Fruit fly (Drosophila melanogaster) whole organism, embryonic: ENCODE results near the gene Vinc.

Experiments
- B-H1 ChIP-seq: fragments of 200-800 bp; sonication (Bioruptor generic); IDR thresholded peaks from 3 replicates; pipeline ENCODE4 v1.3.6; 2022; ENCODE audit warnings: missing biosample characterization, missing genetic modification characterization
- CG10147 ChIP-seq: fragments of 200-800 bp; sonication (Bioruptor generic); optimal IDR thresholded peaks from 2 replicates; lab custom pipeline; 2019; ENCODE audit warnings: missing biosample characterization, mild to moderate bottlenecking, missing genetic modification characterization, moderate library complexity
- CG10209 ChIP-seq: fragments of 200-800 bp; sonication (Bioruptor generic); optimal IDR thresholded peaks from 3 replicates; lab custom pipeline; 2017; ENCODE audit warnings: missing biosample characterization, mild to moderate bottlenecking, missing genetic modification characterization, missing genetic modification reagents
- CG10462 ChIP-seq: fragments of 200-800 bp; sonication (Bioruptor generic); optimal IDR thresholded peaks from 2 replicates; lab custom pipeline; 2016; ENCODE audit warnings: missing biosample characterization, missing genetic modification characterization
- CG11696 ChIP-seq: fragments of 200-800 bp; sonication (Bioruptor generic); IDR thresholded peaks from 2 replicates; pipeline ENCODE4 v1.3.6; 2022; ENCODE audit warnings: missing biosample characterization, missing genetic modification characterization
- CG12071 ChIP-seq: fragments of 200-800 bp; sonication (Bioruptor generic); optimal IDR thresholded peaks from 3 replicates; lab custom pipeline; 2018; ENCODE audit warnings: missing biosample characterization, mild to moderate bottlenecking, missing genetic modification characterization
- CG12391 ChIP-seq: fragments of 200-800 bp; sonication (Bioruptor generic); optimal IDR thresholded peaks from 3 replicates; lab custom pipeline; 2018; ENCODE audit warnings: missing biosample characterization, mild to moderate bottlenecking, missing genetic modification characterization, moderate library complexity
- CG12659 ChIP-seq: fragments of 200-800 bp; sonication (Bioruptor generic); optimal IDR thresholded peaks from 3 replicates; lab custom pipeline; 2017; ENCODE audit warnings: mild to moderate bottlenecking, missing biosample characterization, missing genetic modification reagents, missing genetic modification characterization
- CG12769 ChIP-seq: fragments of 200-800 bp; sonication (Bioruptor generic); optimal IDR thresholded peaks from 2 replicates; lab custom pipeline; 2019; ENCODE audit warnings: missing biosample characterization, mild to moderate bottlenecking, missing genetic modification characterization, moderate library complexity
- CG12942 ChIP-seq: fragments of 200-800 bp; sonication (Bioruptor generic); optimal IDR thresholded peaks from 3 replicates; lab custom pipeline; 2016; ENCODE audit warnings: missing biosample characterization, missing genetic modification characterization
- CG13424 ChIP-seq: fragments of 200-800 bp; sonication (Bioruptor generic); optimal IDR thresholded peaks from 2 replicates; lab custom pipeline; 2019; ENCODE audit warnings: missing biosample characterization, mild to moderate bottlenecking, missing genetic modification characterization, moderate library complexity
- CG13775 ChIP-seq: fragments of 200-800 bp; sonication (Bioruptor generic); optimal IDR thresholded peaks from 3 replicates; lab custom pipeline; 2017; ENCODE audit warnings: missing biosample characterization, mild to moderate bottlenecking, missing genetic modification characterization
- CG1602 ChIP-seq: fragments of 200-800 bp; sonication (Bioruptor generic); optimal IDR thresholded peaks from 3 replicates; lab custom pipeline; 2016; ENCODE audit warnings: missing biosample characterization, missing genetic modification characterization
- CG1603 ChIP-seq: fragments of 200-800 bp; sonication (Bioruptor generic); optimal IDR thresholded peaks from 2 replicates; lab custom pipeline; 2019; ENCODE audit warnings: missing biosample characterization, mild to moderate bottlenecking, missing genetic modification characterization, moderate library complexity
- CG1792 ChIP-seq: fragments of 200-800 bp; sonication (Bioruptor generic); optimal IDR thresholded peaks from 2 replicates; lab custom pipeline; 2016; ENCODE audit warnings: missing biosample characterization, missing genetic modification characterization
- CG18011 ChIP-seq: fragments of 200-800 bp; sonication (Bioruptor generic); optimal IDR thresholded peaks from 2 replicates; lab custom pipeline; 2017; ENCODE audit warnings: missing biosample characterization, missing genetic modification characterization, mild to moderate bottlenecking, moderate library complexity, missing genotype
- CG30403 ChIP-seq: fragments of 200-800 bp; sonication (Bioruptor generic); optimal IDR thresholded peaks from 3 replicates; lab custom pipeline; 2016; ENCODE audit warnings: missing biosample characterization, missing genetic modification characterization
- CG3726 ChIP-seq: fragments of 200-800 bp; sonication (Bioruptor generic); IDR thresholded peaks from 3 replicates; pipeline ENCODE4, ENCODE4 v1.3.6; 2022; ENCODE audit warnings: missing biosample characterization, missing genetic modification characterization
- CG5953 ChIP-seq: fragments of 200-800 bp; sonication (Bioruptor generic); IDR thresholded peaks from 2 replicates; pipeline ENCODE4 v1.3.6; 2022; ENCODE audit warnings: missing biosample characterization, missing genetic modification characterization
- CG6765 ChIP-seq: fragments of 200-800 bp; sonication (Bioruptor generic); optimal IDR thresholded peaks from 3 replicates; lab custom pipeline; 2017; ENCODE audit warnings: missing biosample characterization, mild to moderate bottlenecking, missing genetic modification characterization
- Drgx ChIP-seq: fragments of 200-800 bp; sonication (Bioruptor generic); IDR thresholded peaks from 2 replicates; pipeline ENCODE4 v1.3.6; 2022; ENCODE audit warnings: missing biosample characterization, missing genetic modification characterization
- Elba2 ChIP-seq: fragments of 200-800 bp; sonication (Bioruptor generic); optimal IDR thresholded peaks from 3 replicates; lab custom pipeline; 2016; ENCODE audit warnings: missing biosample characterization, missing genetic modification characterization
- Ets65A ChIP-seq: fragments of 200-800 bp; sonication (Bioruptor generic); peaks from one replicate; lab custom pipeline; 2016; ENCODE audit warnings: missing biosample characterization, missing genetic modification characterization
- Fer2 ChIP-seq: fragments of 200-800 bp; sonication (Bioruptor generic); optimal IDR thresholded peaks from 2 replicates; lab custom pipeline; 2018; ENCODE audit warnings: missing biosample characterization, mild to moderate bottlenecking, missing genetic modification characterization, moderate library complexity
- Hr51 ChIP-seq, 2 experiments: fragments of 200-800 bp; sonication (Bioruptor generic); optimal IDR thresholded peaks; 2 replicates in 1 of 2; 3 replicates in 1 of 2; lab custom pipeline; 2016 to 2018; ENCODE audit warnings: missing biosample characterization in 2 of 2, missing genetic modification characterization in 2 of 2, mild to moderate bottlenecking in 1 of 2, moderate library complexity in 1 of 2
- Side ChIP-seq: fragments of 200-800 bp; sonication (Bioruptor generic); optimal IDR thresholded peaks from 2 replicates; lab custom pipeline; 2016; ENCODE audit warnings: missing biosample characterization, missing genetic modification characterization
- Xbp1 ChIP-seq: fragments of 200-800 bp; sonication (Bioruptor generic); optimal IDR thresholded peaks from 3 replicates; lab custom pipeline; 2016; ENCODE audit warnings: missing biosample characterization, mild to moderate bottlenecking, missing genetic modification characterization
- aop ChIP-seq: fragments of 200-800 bp; sonication (Bioruptor generic); IDR thresholded peaks from 2 replicates; pipeline ENCODE4 v1.3.6; 2022; ENCODE audit warnings: missing biosample characterization, missing genetic modification characterization
- ap ChIP-seq: fragments of 200-800 bp; sonication (Bioruptor generic); IDR thresholded peaks from 2 replicates; pipeline ENCODE4 v1.3.6; 2022; ENCODE audit warnings: missing biosample characterization, missing genetic modification characterization
- bab2 ChIP-seq: fragments of 200-800 bp; sonication (Bioruptor generic); optimal IDR thresholded peaks from 2 replicates; lab custom pipeline; 2016; ENCODE audit warnings: missing biosample characterization, missing genetic modification characterization
- bsh ChIP-seq, 2 experiments: fragments of 200-800 bp; sonication (Bioruptor generic); optimal IDR thresholded peaks; 2 replicates each; lab custom pipeline; 2017 to 2018; ENCODE audit warnings: mild to moderate bottlenecking in 2 of 2, missing biosample characterization in 2 of 2, missing genetic modification characterization in 2 of 2, moderate library complexity in 1 of 2
- cad ChIP-seq: fragments of >200 bp; optimal IDR thresholded peaks from 2 replicates; lab custom pipeline; 2017; ENCODE audit warnings: missing biosample characterization, missing genetic modification characterization
- chn ChIP-seq: fragments of 200-800 bp; sonication (Bioruptor generic); optimal IDR thresholded peaks from 2 replicates; lab custom pipeline; 2016; ENCODE audit warnings: missing biosample characterization, missing genetic modification characterization
- corto ChIP-seq: fragments of 200-800 bp; sonication (Bioruptor generic); optimal IDR thresholded peaks from 2 replicates; lab custom pipeline; 2016; ENCODE audit warnings: missing biosample characterization, mild to moderate bottlenecking, missing genetic modification characterization, moderate library complexity
- danr ChIP-seq: fragments of 200-800 bp; sonication (Bioruptor generic); IDR thresholded peaks from 2 replicates; pipeline ENCODE4 v1.3.6; 2022; ENCODE audit warnings: missing biosample characterization, missing genetic modification characterization
- dm ChIP-seq: fragments of 200-800 bp; sonication (Bioruptor generic); optimal IDR thresholded peaks from 3 replicates; lab custom pipeline; 2016; ENCODE audit warnings: missing biosample characterization, missing genetic modification characterization
- eyg ChIP-seq: fragments of 200-800 bp; sonication (Bioruptor generic); optimal IDR thresholded peaks from 3 replicates; lab custom pipeline; 2016; ENCODE audit warnings: missing biosample characterization, missing genetic modification characterization
- nmo ChIP-seq: fragments of 200-800 bp; sonication (Bioruptor generic); optimal IDR thresholded peaks from 2 replicates; lab custom pipeline; 2018; ENCODE audit warnings: missing biosample characterization, mild to moderate bottlenecking, missing genetic modification characterization, moderate library complexity
- onecut ChIP-seq: fragments of 200-800 bp; sonication (Bioruptor generic); IDR thresholded peaks from 2 replicates; pipeline ENCODE4 v1.3.6; 2022; ENCODE audit warnings: missing biosample characterization, missing genetic modification characterization
- phol ChIP-seq: fragments of 200-800 bp; sonication (Bioruptor generic); optimal IDR thresholded peaks from 3 replicates; lab custom pipeline; 2018; ENCODE audit warnings: missing biosample characterization, mild to moderate bottlenecking, missing genetic modification characterization, moderate library complexity
- ranshi ChIP-seq: fragments of 200-800 bp; sonication (Bioruptor generic); IDR thresholded peaks from 2 replicates; pipeline ENCODE4 v1.3.6; 2022; ENCODE audit warnings: missing biosample characterization, missing genetic modification characterization
- repo ChIP-seq: fragments of 200-800 bp; sonication (Bioruptor generic); optimal IDR thresholded peaks from 2 replicates; lab custom pipeline; 2016; ENCODE audit warnings: missing biosample characterization, missing genetic modification characterization
- sc ChIP-seq, 3 experiments: fragments of >200 bp in 2 of 3; fragments of 200-800 bp in 1 of 3; sonication (Bioruptor generic) in 1 of 3; optimal IDR thresholded peaks; 2 replicates in 2 of 3; 3 replicates in 1 of 3; lab custom pipeline; 2017; ENCODE audit warnings: mild to moderate bottlenecking in 1 of 3, missing biosample characterization in 1 of 3, missing genetic modification characterization in 1 of 3, missing genetic modification reagents in 1 of 3
- stc ChIP-seq: fragments of 200-800 bp; sonication (Bioruptor generic); IDR thresholded peaks from 2 replicates; pipeline ENCODE4 v1.3.6; 2022; ENCODE audit warnings: missing biosample characterization, missing genetic modification characterization
- tin ChIP-seq: fragments of 200-800 bp; sonication (Bioruptor generic); optimal IDR thresholded peaks from 3 replicates; lab custom pipeline; 2016; ENCODE audit warnings: missing biosample characterization, missing genetic modification characterization
- tio ChIP-seq: fragments of 200-800 bp; sonication (Bioruptor generic); optimal IDR thresholded peaks from 2 replicates; lab custom pipeline; 2017; ENCODE audit warnings: missing biosample characterization, missing genetic modification characterization, inconsistent platforms
- tx ChIP-seq: fragments of 200-800 bp; sonication (Bioruptor generic); optimal IDR thresholded peaks from 2 replicates; lab custom pipeline; 2016; ENCODE audit warnings: missing biosample characterization, missing genetic modification characterization
- unpg ChIP-seq: fragments of 200-800 bp; sonication (Bioruptor generic); optimal IDR thresholded peaks from 3 replicates; lab custom pipeline; 2018; ENCODE audit warnings: missing biosample characterization, mild to moderate bottlenecking, missing genetic modification characterization, moderate library complexity
- zfh1 ChIP-seq: fragments of 200-800 bp; sonication (Bioruptor generic); IDR thresholded peaks from 3 replicates; pipeline ENCODE4 v1.3.6; 2022; ENCODE audit warnings: missing biosample characterization, missing genetic modification characterization

Gene Vinc

dm6 chrX:2166129-2166528, 56.2 kb downstream of the Vinc start (continued):
- TF ChIP-seq unpg (GFP tag; lab: Kevin White, UChicago), result peak; percentile 40
- peak in 1 of 2 experiments; percentile 71 for TF ChIP-seq bsh (GFP tag; optimal IDR thresholded peaks at IDR 0.05; lab: Kevin White, UChicago)
- 0 out of 2 replicates have a peak, but pooled peaks have one; percentile 26 for TF ChIP-seq aop (GFP tag; lab: Robert Waterston, UW)
- TF ChIP-seq onecut, result no peak
- TF ChIP-seq repo (GFP tag; lab: Kevin White, UChicago), result peak; percentile 0
- peak; percentile 38 for TF ChIP-seq chn (GFP tag; lab: Kevin White, UChicago)
- peak; percentile 53 for TF ChIP-seq Xbp1 (GFP tag; lab: Kevin White, UChicago)
- TF ChIP-seq Elba2 (GFP tag; lab: Kevin White, UChicago), result no peak
- TF ChIP-seq Side (GFP tag; lab: Kevin White, UChicago), result no peak
- TF ChIP-seq CG1602 (GFP tag; lab: Kevin White, UChicago), result peak; percentile 19
- TF ChIP-seq Fer2, result no peak
- TF ChIP-seq dm (GFP tag; lab: Kevin White, UChicago), result no peak
- peak; percentile 37; the same call in 2 of the 3 replicates for TF ChIP-seq B-H1 (GFP tag; lab: Robert Waterston, UW)
- TF ChIP-seq CG10147 (GFP tag; lab: Kevin White, UChicago), result no peak
- no peak for TF ChIP-seq cad (GFP tag; lab: Kevin White, UChicago)
- no peak for TF ChIP-seq CG10462 (GFP tag; lab: Kevin White, UChicago)
- TF ChIP-seq tx (GFP tag; lab: Kevin White, UChicago), result no peak
- peak; percentile 9 for TF ChIP-seq CG12942
- TF ChIP-seq bab2 (GFP tag; lab: Kevin White, UChicago), result peak; percentile 40
- peak; percentile 51 for TF ChIP-seq phol (tag; lab: Kevin White, UChicago)
- TF ChIP-seq danr, result 0 out of 2 replicates have a peak, but pooled peaks have one; percentile 10
- TF ChIP-seq sc (optimal IDR thresholded peaks at IDR 0.05; lab: Kevin White, UChicago), result no peak
- TF ChIP-seq sc (GFP tag; optimal IDR thresholded peaks at IDR 0.05; lab: Kevin White, UChicago), result peak; percentile 21
- peak; percentile 61; the same call in 1 of the 2 replicates for TF ChIP-seq ranshi (GFP tag; lab: Robert Waterston, UW)
- TF ChIP-seq CG12659 (GFP tag; lab: Kevin White, UChicago), result peak; percentile 14
- peak; percentile 81 for TF ChIP-seq Drgx (GFP tag; lab: Robert Waterston, UW)
- TF ChIP-seq CG12391, result peak; percentile 52
- TF ChIP-seq CG13424, result peak; percentile 38
- no peak for TF ChIP-seq tio
- TF ChIP-seq tin (GFP tag; lab: Kevin White, UChicago), result peak; percentile 28
- peak; percentile 43 for TF ChIP-seq CG30403 (GFP tag; lab: Kevin White, UChicago)
- peak; percentile 43; the same call in 1 of the 2 replicates for TF ChIP-seq stc (GFP tag; lab: Robert Waterston, UW)
- TF ChIP-seq CG1792, result peak; percentile 22
- peak; percentile 6 for TF ChIP-seq nmo (GFP tag; lab: Kevin White, UChicago)
- peak; percentile 38; the same call in 1 of the 2 replicates for TF ChIP-seq ap (GFP tag; lab: Robert Waterston, UW)
- peak; percentile 56; the same call in 2 of the 3 replicates for TF ChIP-seq zfh1
- TF ChIP-seq CG12769 (tag; lab: Kevin White, UChicago), result peak; percentile 55
- peak; percentile 78 for TF ChIP-seq CG5953 (GFP tag; lab: Robert Waterston, UW)

dm6 chrX:2165394-2165793, 57.0 kb downstream of the Vinc start:
- TF ChIP-seq Hr51 (GFP tag; optimal IDR thresholded peaks at IDR 0.05; lab: Kevin White, UChicago) (no peak), CG6765 (GFP tag; lab: Kevin White, UChicago) (no peak), corto (GFP tag; lab: Kevin White, UChicago) (no peak), CG11696 (GFP tag; lab: Robert Waterston, UW) (no peak), CG12071 (GFP tag; lab: Kevin White, UChicago) (no peak), CG10209 (GFP tag; lab: Kevin White, UChicago) (no peak), eyg (GFP tag; lab: Kevin White, UChicago) (no peak), Drgx (GFP tag; lab: Robert Waterston, UW) (peak; percentile 81), CG13775 (GFP tag; lab: Kevin White, UChicago) (no peak), CG3726 (GFP tag; lab: Robert Waterston, UW) (0 out of 3 replicates have a peak, but pooled peaks have one; percentile 41), CG18011 (GFP tag; lab: Kevin White, UChicago) (no peak), Ets65A (GFP tag; lab: Kevin White, UChicago) (peak; percentile 46), CG1603 (tag; lab: Kevin White, UChicago) (peak; percentile 9)
- TF ChIP-seq, all 482 proteins: peak for 4
